Worm (Caenorhabditis elegans): ENCODE results near the gene glna-2.

Gene glna-2

ce11 chrII:8047264-8047663, 38.8 kb downstream of the glna-2 start, which contains the start of gene apn-1:
Gene apn-1, plus strand, starts transcription at chrII:8047564.
- TF ChIP-seq unc-62 (GFP tag; optimal IDR thresholded peaks at IDR 0.05 in 1 of 2) (peak in 1 of 2 experiments; percentile 52), unc-62 (tag; optimal IDR thresholded peaks at IDR 0.05) (no peak), lin-38 (GFP tag; IDR thresholded peaks at IDR 0.05) (no peak)

ce11 chrII:8050477-8050876, 42.0 kb downstream of the glna-2 start, which contains the start of gene mtre-1:
Gene mtre-1, minus strand, starts transcription at chrII:8050577.
- TF ChIP-seq unc-62 (GFP tag; optimal IDR thresholded peaks at IDR 0.05 in 1 of 2) (peak in 1 of 2 experiments; percentile 15), unc-62 (tag; optimal IDR thresholded peaks at IDR 0.05) (no peak), snpc-4 (tag; optimal IDR thresholded peaks at IDR 0.05) (no peak)

- peak; percentile 88 for TF ChIP-seq aha-1 (tag)
- no peak for TF ChIP-seq gei-8 (GFP tag; optimal IDR thresholded peaks at IDR 0.05)
Observed at ce11 chrII:8051330-8051729, 42.9 kb downstream of the glna-2 start.

- TF ChIP-seq skn-1 (tag; optimal IDR thresholded peaks at IDR 0.05) (no peak), duxl-1 (tag; optimal IDR thresholded peaks at IDR 0.05; ENCODE audit: poor library complexity) (no peak), egl-43 (GFP tag; IDR thresholded peaks at IDR 0.05) (no peak), ceh-20 (GFP tag; IDR thresholded peaks at IDR 0.05) (no peak), attf-4 (tag; optimal IDR thresholded peaks at IDR 0.05) (no peak), unc-62 (GFP tag; optimal IDR thresholded peaks at IDR 0.05 in 1 of 2) (peak in 1 of 2 experiments; percentile 7), unc-62 (tag; optimal IDR thresholded peaks at IDR 0.05) (no peak)
Observed at ce11 chrII:8052172-8052571, 43.7 kb downstream of the glna-2 start.

- TF ChIP-seq egl-43 (GFP tag; IDR thresholded peaks at IDR 0.05) = no peak
Observed at ce11 chrII:8052850-8053249, 44.4 kb downstream of the glna-2 start, which contains the start of gene T05H10.4. Gene T05H10.4, plus strand, starts transcription at chrII:8053150.

ce11 chrII:8057911-8058310, 49.5 kb downstream of the glna-2 start:
- TF ChIP-seq mxl-2 (GFP tag; conservative IDR thresholded peaks at IDR 0.05) (no peak), nhr-10 (tag; optimal IDR thresholded peaks at IDR 0.05) (no peak), nhr-25 (tag; optimal IDR thresholded peaks at IDR 0.05; ENCODE audit: borderline replicate concordance, insufficient read depth) (no peak), php-3 (GFP tag; IDR thresholded peaks at IDR 0.05) (no peak)

- TF ChIP-seq pqm-1 (tag; optimal IDR thresholded peaks at IDR 0.05) (no peak), pha-4 (GFP tag; IDR thresholded peaks at IDR 0.05) (no peak), pha-4 (tag; optimal IDR thresholded peaks at IDR 0.05) (no peak), vab-7 (GFP tag; IDR thresholded peaks at IDR 0.05) (no peak), daf-8 (GFP tag; IDR thresholded peaks at IDR 0.05) (no peak), mxl-3 (GFP tag; optimal IDR thresholded peaks at IDR 0.05) (no peak)
Observed at ce11 chrII:8058769-8059168, 50.3 kb downstream of the glna-2 start, which contains the start of gene T05H10.8. Gene T05H10.8, plus strand, starts transcription at chrII:8059069.

- no peak for TF ChIP-seq egl-43 (GFP tag; IDR thresholded peaks at IDR 0.05)
- TF ChIP-seq nhr-11 (tag; optimal IDR thresholded peaks at IDR 0.05) = peak; percentile 9
Observed at ce11 chrII:8059532-8059931, 51.1 kb downstream of the glna-2 start.

Data from whole organism, L4 larva.